Fruit fly (Drosophila melanogaster) whole organism, adult: ENCODE results near the gene CG32452.

Source experiments
- CG7045 ChIP-seq: fragments of 200-800 bp; sonication (Bioruptor generic); optimal IDR thresholded peaks from 2 replicates; lab custom pipeline; 2017; ENCODE audit warnings: missing biosample characterization, mild to moderate bottlenecking, missing genetic modification characterization
- Crg-1 ChIP-seq: fragments of 200-800 bp; sonication (Bioruptor generic); optimal IDR thresholded peaks from 2 replicates; lab custom pipeline; 2016; ENCODE audit warnings: missing biosample characterization, missing genetic modification characterization
- Mnt ChIP-seq: fragments of 200-800 bp; sonication (Bioruptor generic); optimal IDR thresholded peaks from 2 replicates; lab custom pipeline; 2016; ENCODE audit warnings: missing biosample characterization, mild to moderate bottlenecking, missing genetic modification characterization
- bab1 ChIP-seq: fragments of 200-800 bp; sonication (Bioruptor generic); optimal IDR thresholded peaks from 3 replicates; lab custom pipeline; 2019; ENCODE audit warnings: missing biosample characterization, mild to moderate bottlenecking, missing genetic modification characterization, moderate library complexity
- cnc ChIP-seq, 2 experiments: fragments of >200 bp; optimal IDR thresholded peaks; 2 replicates each; lab custom pipeline; 2017
- kay ChIP-seq: fragments of 200-800 bp; sonication (Bioruptor generic); peaks from one replicate; lab custom pipeline; 2016; ENCODE audit warnings: missing biosample characterization, missing genetic modification characterization, borderline replicate concordance
- ovo ChIP-seq: fragments of 200-800 bp; sonication (Bioruptor generic); optimal IDR thresholded peaks from 2 replicates; lab custom pipeline; 2016; ENCODE audit warnings: missing biosample characterization, missing genetic modification characterization
- pad ChIP-seq: fragments of 200-800 bp; sonication (Bioruptor generic); optimal IDR thresholded peaks from 3 replicates; lab custom pipeline; 2017; ENCODE audit warnings: missing biosample characterization, missing genetic modification characterization, mild to moderate bottlenecking, moderate library complexity, missing genetic modification reagents
- tj ChIP-seq: fragments of 200-800 bp; sonication (Bioruptor generic); optimal IDR thresholded peaks from 3 replicates; lab custom pipeline; 2017; ENCODE audit warnings: missing biosample characterization, mild to moderate bottlenecking, missing genetic modification characterization, moderate library complexity

DNA sequence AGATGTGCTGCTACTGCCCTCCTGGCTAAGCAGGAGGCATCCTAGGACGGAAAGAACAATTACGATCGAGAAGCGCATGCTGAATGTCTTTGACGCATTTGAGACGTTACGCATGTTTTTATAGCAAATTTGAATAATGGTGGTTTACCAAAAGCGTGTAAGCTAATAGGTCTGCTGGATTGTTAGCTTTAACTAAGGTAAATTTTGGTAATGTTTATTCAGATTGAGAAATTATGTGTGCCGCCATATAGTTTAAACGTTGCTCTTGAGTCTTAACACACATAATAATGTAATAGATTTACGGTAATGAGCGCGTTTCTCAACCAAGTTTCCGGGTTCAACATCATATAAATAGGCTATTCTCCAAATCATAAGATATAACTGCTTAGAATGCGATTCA lies 23.8 kb upstream of the CG32452 start, which contains the start of the genes CG12546 and CG14453:
- no peak for TF ChIP-seq cnc (optimal IDR thresholded peaks at IDR 0.05; lab: Kevin White, UChicago)
- no peak for TF ChIP-seq CG7045
- no peak for TF ChIP-seq bab1 (GFP tag; lab: Kevin White, UChicago)
- no peak for TF ChIP-seq kay (GFP tag; lab: Kevin White, UChicago)
- TF ChIP-seq Crg-1 = no peak
- no peak for TF ChIP-seq ovo (GFP tag; lab: Kevin White, UChicago)
- TF ChIP-seq Mnt (GFP tag; lab: Kevin White, UChicago) = no peak
- TF ChIP-seq pad (GFP tag; lab: Kevin White, UChicago) = no peak
- no peak for TF ChIP-seq tj (GFP tag; lab: Kevin White, UChicago)
